Worm (Caenorhabditis elegans): ENCODE results near the gene gars-1.

DNA sequence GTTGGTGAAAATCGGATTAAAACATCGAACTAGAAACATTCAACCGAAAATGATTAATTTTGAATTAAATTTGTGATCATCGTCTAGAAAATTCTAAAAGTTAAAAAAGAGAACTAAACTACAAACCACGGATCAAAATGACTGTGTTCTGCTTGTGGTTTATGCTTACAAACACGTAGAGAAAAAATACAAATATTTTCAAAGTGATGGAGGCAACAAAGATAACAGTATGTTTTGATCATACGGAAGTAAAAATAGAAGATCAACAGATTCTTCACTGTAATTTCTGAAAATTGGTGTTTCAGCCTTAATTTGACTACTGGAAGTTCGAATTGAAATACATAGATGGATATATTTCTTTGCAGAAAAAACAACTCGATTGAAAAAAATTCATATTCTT is 39.9 kb upstream of the gars-1 start:
- TF ChIP-seq elt-2 (tag; optimal IDR thresholded peaks at IDR 0.05) = no peak
- TF ChIP-seq fkh-2 (tag; optimal IDR thresholded peaks at IDR 0.05) = no peak
- no peak for TF ChIP-seq unc-62 (GFP tag; optimal IDR thresholded peaks at IDR 0.05)
- TF ChIP-seq pha-4 (tag; optimal IDR thresholded peaks at IDR 0.05) = no peak
- no peak for TF ChIP-seq skn-1 (tag; optimal IDR thresholded peaks at IDR 0.05)
- TF ChIP-seq ceh-82 (tag; optimal IDR thresholded peaks at IDR 0.05) = no peak
- no peak for TF ChIP-seq snpc-4 (tag; optimal IDR thresholded peaks at IDR 0.05)
- no peak for TF ChIP-seq ama-1 (optimal IDR thresholded peaks at IDR 0.05)
- no peak for TF ChIP-seq tbx-2 (tag; optimal IDR thresholded peaks at IDR 0.05)

Data from whole organism, L3 larva.